Worm (Caenorhabditis elegans): ENCODE measurements around the gene C13G5.2.

The C13G5.2 gene

ce11 chrIII:8620259-8620658 lies 2.0 kb upstream of the C13G5.2 start:
- no peak for TF ChIP-seq pha-4 (GFP tag; IDR thresholded peaks at IDR 0.05)
- no peak for TF ChIP-seq pha-4 (tag; optimal IDR thresholded peaks at IDR 0.05)
- no peak for TF ChIP-seq unc-39 (tag; optimal IDR thresholded peaks at IDR 0.05)
- TF ChIP-seq ctbp-1 (GFP tag; IDR thresholded peaks at IDR 0.05) = no peak
- no peak for TF ChIP-seq ceh-44 (GFP tag; IDR thresholded peaks at IDR 0.05)
- no peak for TF ChIP-seq daf-12 (tag; optimal IDR thresholded peaks at IDR 0.05)
- TF ChIP-seq dmd-6 (GFP tag; IDR thresholded peaks at IDR 0.05) = no peak
- no peak for TF ChIP-seq vab-7 (GFP tag; IDR thresholded peaks at IDR 0.05)
- TF ChIP-seq Y5F2A.4 (GFP tag; optimal IDR thresholded peaks at IDR 0.05) = no peak
- no peak for TF ChIP-seq F37D6.2 (tag; optimal IDR thresholded peaks at IDR 0.05)

- TF ChIP-seq nhr-42 (GFP tag; IDR thresholded peaks at IDR 0.05) (no peak), ces-1 (GFP tag; optimal IDR thresholded peaks at IDR 0.05) (no peak), daf-19 (GFP tag; conservative IDR thresholded peaks at IDR 0.05) (no peak), zip-11 (GFP tag; IDR thresholded peaks at IDR 0.05) (no peak), lsy-2 (tag; optimal IDR thresholded peaks at IDR 0.05) (no peak), nhr-111 (GFP tag; optimal IDR thresholded peaks at IDR 0.05) (no peak), snpc-1.2 (GFP tag; IDR thresholded peaks at IDR 0.05) (no peak), unc-39 (tag; optimal IDR thresholded peaks at IDR 0.05) (no peak), Y105C5A.15 (GFP tag; IDR thresholded peaks at IDR 0.05) (no peak), lin-38 (GFP tag; IDR thresholded peaks at IDR 0.05) (no peak), egl-43 (GFP tag; IDR thresholded peaks at IDR 0.05) (no peak), skn-1 (tag; optimal IDR thresholded peaks at IDR 0.05) (no peak), zip-2 (tag; optimal IDR thresholded peaks at IDR 0.05) (no peak), nhr-102 (tag; optimal IDR thresholded peaks at IDR 0.05) (no peak), ceh-28 (tag; optimal IDR thresholded peaks at IDR 0.05) (no peak), dmd-9 (GFP tag; IDR thresholded peaks at IDR 0.05) (no peak), mxl-3 (GFP tag; optimal IDR thresholded peaks at IDR 0.05) (no peak)
These were observed 1.7 kb downstream of the C13G5.2 start, which contains the start of gene C06E1.11 for ce11 chrIII:8616587-8616986. C06E1.11 (minus strand) TSS chrIII:8616687.

ce11 chrIII:8614490-8614889 lies 3.8 kb downstream of the C13G5.2 start, which contains the start of gene rha-2:
rha-2 (minus strand) TSS chrIII:8614569.
- TF ChIP-seq F26F4.8 (GFP tag; conservative IDR thresholded peaks at IDR 0.05) = no peak
- TF ChIP-seq zag-1 (tag; optimal IDR thresholded peaks at IDR 0.05) = no peak
- TF ChIP-seq lin-38 (GFP tag; IDR thresholded peaks at IDR 0.05) = peak; percentile 86
- TF ChIP-seq Y5F2A.4 (GFP tag; optimal IDR thresholded peaks at IDR 0.05) = no peak
- TF ChIP-seq snpc-4 (tag; optimal IDR thresholded peaks at IDR 0.05) = no peak
- TF ChIP-seq unc-130 (GFP tag; optimal IDR thresholded peaks at IDR 0.05) = no peak
- TF ChIP-seq lsy-2 (tag; optimal IDR thresholded peaks at IDR 0.05) = peak in 1 of 2 experiments; percentile 33
- TF ChIP-seq dpl-1 (GFP tag; optimal IDR thresholded peaks at IDR 0.05) = peak; percentile 80

- TF ChIP-seq ztf-11 (tag; optimal IDR thresholded peaks at IDR 0.05) (no peak), aha-1 (tag) (peak; percentile 75), nhr-111 (GFP tag; optimal IDR thresholded peaks at IDR 0.05) (no peak), nhr-237 (tag; optimal IDR thresholded peaks at IDR 0.05) (no peak), snpc-4 (tag; optimal IDR thresholded peaks at IDR 0.05) (no peak), daf-19 (GFP tag; conservative IDR thresholded peaks at IDR 0.05) (no peak), ctbp-1 (GFP tag; IDR thresholded peaks at IDR 0.05) (no peak), dmd-9 (GFP tag; IDR thresholded peaks at IDR 0.05) (no peak), lir-3 (tag; optimal IDR thresholded peaks at IDR 0.05) (no peak), T26A8.4 (GFP tag; IDR thresholded peaks at IDR 0.05) (no peak), unc-62 (GFP tag; optimal IDR thresholded peaks at IDR 0.05 in 1 of 2) (peak in 1 of 2 experiments; percentile 96), unc-62 (tag; optimal IDR thresholded peaks at IDR 0.05) (no peak), ces-1 (GFP tag; optimal IDR thresholded peaks at IDR 0.05) (no peak)
These were observed 4.7 kb downstream of the C13G5.2 start for ce11 chrIII:8613573-8613972.
